Fruit fly (Drosophila melanogaster): ENCODE data around the gene rump.

DNA sequence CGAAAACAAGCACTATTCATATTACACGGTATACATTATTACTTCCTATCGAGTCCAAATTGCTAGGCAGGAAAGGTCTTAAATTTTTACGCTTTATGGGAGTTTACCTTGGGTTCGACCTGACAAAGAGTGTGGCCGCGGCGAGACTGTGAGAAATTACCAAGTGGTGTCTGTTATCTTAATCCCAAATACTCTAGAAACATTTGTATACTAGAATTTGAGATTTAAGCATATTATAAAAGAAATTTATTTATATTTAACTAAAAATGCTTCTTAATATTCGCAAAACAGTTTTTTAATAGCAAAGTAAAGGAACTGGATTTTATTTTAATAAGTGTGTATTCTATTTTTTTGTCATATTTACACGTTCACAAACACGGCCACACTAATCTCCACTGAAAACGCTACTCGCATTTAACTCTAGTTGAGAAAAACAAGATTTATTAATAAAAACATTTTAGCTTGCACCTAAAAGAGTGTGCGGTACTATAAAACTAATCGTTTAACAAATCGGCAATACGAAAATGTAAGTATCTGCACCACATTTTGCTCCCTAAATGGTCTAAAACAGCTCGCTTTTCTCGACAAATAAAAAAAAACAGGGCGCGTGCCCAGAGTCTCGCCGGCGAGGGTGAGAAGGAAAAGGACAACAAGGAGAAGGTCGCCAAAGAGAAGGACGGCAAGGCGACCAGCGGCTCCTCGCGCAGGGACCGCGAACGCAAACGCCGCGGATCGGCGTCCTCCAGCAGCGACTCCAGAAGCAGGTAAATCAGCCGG lies 41.7 kb upstream of the rump start, which contains the start of the genes mura and RnpS1:
- TF ChIP-seq CTCF (optimal IDR thresholded peaks at IDR 0.05) = no peak
- TF ChIP-seq CG8478 (optimal IDR thresholded peaks at IDR 0.05) = no peak

Data from S2 (cell line).